Worm (Caenorhabditis elegans): ENCODE results near the gene fkh-3.

DNA sequence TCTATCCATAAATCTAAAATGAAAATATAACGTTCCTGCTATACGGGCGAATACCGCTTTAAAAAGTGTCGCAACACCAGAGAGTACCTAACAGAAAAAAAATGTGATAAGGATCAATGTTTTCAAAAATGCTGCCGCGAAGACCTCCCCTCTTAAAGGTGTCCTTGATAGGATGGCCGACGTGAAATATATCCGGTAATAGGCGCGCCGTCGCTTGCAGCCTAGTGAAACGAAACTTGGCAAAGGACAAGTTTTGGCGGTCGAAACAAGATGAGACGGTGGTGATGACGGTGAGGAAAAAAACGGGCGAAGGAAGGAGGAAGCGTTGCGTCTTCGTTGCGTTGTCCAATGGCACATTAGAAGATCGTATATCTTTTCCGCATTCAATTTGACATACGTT lies 34.4 kb downstream of the fkh-3 start:
- TF ChIP-seq fos-1 (tag; optimal IDR thresholded peaks at IDR 0.05) (no peak), ztf-11 (tag; optimal IDR thresholded peaks at IDR 0.05) (no peak), unc-39 (tag; optimal IDR thresholded peaks at IDR 0.05) (no peak), ztf-4 (tag; optimal IDR thresholded peaks at IDR 0.05) (no peak), elt-3 (tag; optimal IDR thresholded peaks at IDR 0.05) (no peak), egl-27 (tag; optimal IDR thresholded peaks at IDR 0.05) (no peak)

All from whole organism, L2 larva.